Fruit fly (Drosophila melanogaster): Measurements from ENCODE around the gene Pli.

The Pli gene

dm6 chr3R:23889922-23890321 is at the start of gene Pli (continued):
- TF ChIP-seq CG31224 (GFP tag; IDR thresholded peaks at IDR 0.05) = no peak
- TF ChIP-seq C15 (GFP tag; IDR thresholded peaks at IDR 0.05) = no peak
- TF ChIP-seq bigmax (GFP tag; optimal IDR thresholded peaks at IDR 0.05) = no peak
- TF ChIP-seq pum (GFP tag; optimal IDR thresholded peaks at IDR 0.05) = no peak
- peak; percentile 61 for TF ChIP-seq CG10267 (tag; optimal IDR thresholded peaks at IDR 0.05)
- TF ChIP-seq Dbx (GFP tag; IDR thresholded peaks at IDR 0.05) = no peak
- TF ChIP-seq Hr39 (optimal IDR thresholded peaks at IDR 0.05) = no peak
- TF ChIP-seq cwo (GFP tag; optimal IDR thresholded peaks at IDR 0.05) = no peak
- no peak for TF ChIP-seq sob (GFP tag; IDR thresholded peaks at IDR 0.05)
- TF ChIP-seq CG10462 (GFP tag; optimal IDR thresholded peaks at IDR 0.05) = no peak
- no peak for TF ChIP-seq hbn (GFP tag; IDR thresholded peaks at IDR 0.05; ENCODE audit: partially characterized antibody)
- no peak for TF ChIP-seq CG4854 (GFP tag; optimal IDR thresholded peaks at IDR 0.05)
- no peak for TF ChIP-seq tgo (GFP tag; IDR thresholded peaks at IDR 0.05)
- TF ChIP-seq CG5245 (GFP tag; optimal IDR thresholded peaks at IDR 0.05) = no peak
- no peak for TF ChIP-seq Rfx (GFP tag; IDR thresholded peaks at IDR 0.05)
- TF ChIP-seq CG8478 (optimal IDR thresholded peaks at IDR 0.05) = no peak
- TF ChIP-seq luna (GFP tag; optimal IDR thresholded peaks at IDR 0.05) = no peak
- TF ChIP-seq CG8290 (GFP tag; optimal IDR thresholded peaks at IDR 0.05) = no peak
- TF ChIP-seq CG8290 (tag; optimal IDR thresholded peaks at IDR 0.05) = peak in 1 of 2 experiments; percentile 77
- TF ChIP-seq CG3995 (GFP tag; optimal IDR thresholded peaks at IDR 0.05) = peak; percentile 85
- TF ChIP-seq psq (GFP tag; optimal IDR thresholded peaks at IDR 0.05) = no peak
- no peak for TF ChIP-seq ci (GFP tag; IDR thresholded peaks at IDR 0.05)
- no peak for TF ChIP-seq CG13296 (GFP tag; optimal IDR thresholded peaks at IDR 0.05)
- TF ChIP-seq CG18011 (GFP tag; optimal IDR thresholded peaks at IDR 0.05) = no peak
- no peak for TF ChIP-seq cg (GFP tag; optimal IDR thresholded peaks at IDR 0.05)
- no peak for TF ChIP-seq H15 (GFP tag; IDR thresholded peaks at IDR 0.05)
- TF ChIP-seq pzg (GFP tag; optimal IDR thresholded peaks at IDR 0.05) = peak; percentile 98
- peak; percentile 22 for TF ChIP-seq HmgD (GFP tag; optimal IDR thresholded peaks at IDR 0.05)
- TF ChIP-seq Usf (GFP tag; optimal IDR thresholded peaks at IDR 0.05) = no peak
- peak in 1 of 3 experiments; percentile 68 for TF ChIP-seq Stat92E (GFP tag; optimal IDR thresholded peaks at IDR 0.05)
- no peak for TF ChIP-seq gro (GFP tag; optimal IDR thresholded peaks at IDR 0.05)
- no peak for TF ChIP-seq CG34422 (GFP tag; IDR thresholded peaks at IDR 0.05)
- no peak for TF ChIP-seq CG18476 (GFP tag; optimal IDR thresholded peaks at IDR 0.05)
- no peak for TF ChIP-seq ara (GFP tag; IDR thresholded peaks at IDR 0.05)
- TF ChIP-seq CG2712 (tag; optimal IDR thresholded peaks at IDR 0.05) = peak; percentile 48
- TF ChIP-seq CG3163 (GFP tag; optimal IDR thresholded peaks at IDR 0.05) = peak; percentile 5
- no peak for TF ChIP-seq Sox100B (GFP tag; optimal IDR thresholded peaks at IDR 0.05)
- TF ChIP-seq sd (tag; optimal IDR thresholded peaks at IDR 0.05) = peak; percentile 49
- no peak for TF ChIP-seq Hey (tag; optimal IDR thresholded peaks at IDR 0.05)
- TF ChIP-seq CG14667 (GFP tag; IDR thresholded peaks at IDR 0.05) = no peak
- peak; percentile 8 for TF ChIP-seq CG4707 (GFP tag; optimal IDR thresholded peaks at IDR 0.05)
- TF ChIP-seq CHES-1-like (GFP tag; optimal IDR thresholded peaks at IDR 0.05) = no peak
- TF ChIP-seq Mad (GFP tag; optimal IDR thresholded peaks at IDR 0.05) = no peak
- no peak for TF ChIP-seq disco-r (GFP tag; optimal IDR thresholded peaks at IDR 0.05)
- TF ChIP-seq run (tag; optimal IDR thresholded peaks at IDR 0.05) = no peak
- TF ChIP-seq Mes4 (GFP tag; optimal IDR thresholded peaks at IDR 0.05) = no peak
- no peak for TF ChIP-seq crol (GFP tag; IDR thresholded peaks at IDR 0.05)
- no peak for TF ChIP-seq aop (GFP tag; IDR thresholded peaks at IDR 0.05)
- no peak for TF ChIP-seq pb (GFP tag; optimal IDR thresholded peaks at IDR 0.05)
- no peak for TF ChIP-seq Ssrp (tag; optimal IDR thresholded peaks at IDR 0.05)
- no peak for TF ChIP-seq CG15011 (GFP tag; optimal IDR thresholded peaks at IDR 0.05)
- TF ChIP-seq CG9797 (GFP tag; optimal IDR thresholded peaks at IDR 0.05) = peak; percentile 93
- TF ChIP-seq CG18764 (GFP tag; optimal IDR thresholded peaks at IDR 0.05) = no peak
- TF ChIP-seq HLHmδ (GFP tag; optimal IDR thresholded peaks at IDR 0.05) = peak; percentile 67

Data from whole organism, embryonic.